In the genomic region with DNA sequence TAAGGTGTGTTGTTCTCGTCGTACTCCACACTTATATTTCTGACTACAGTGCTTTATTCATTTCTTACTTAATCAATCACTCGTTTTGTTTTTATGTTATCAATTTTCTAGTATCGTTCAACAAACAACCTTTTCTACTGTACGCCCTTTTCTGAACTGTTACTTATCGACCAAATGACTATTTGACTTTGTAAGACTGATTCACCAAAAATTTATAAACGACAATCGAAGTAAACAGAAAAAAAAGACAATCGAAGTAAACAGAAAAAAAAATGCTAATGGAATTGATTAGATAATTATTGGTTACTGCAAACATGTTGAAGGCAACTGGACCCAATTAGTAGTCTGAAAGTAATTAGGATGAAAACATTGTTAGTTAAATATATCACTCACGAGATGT, we compare ENCODE assay signal across 2 worm cellular contexts.
TF ChIP-seq lines count a peak whose summit lies in the region.

No protein-coding gene starts in this region.

TF ChIP-seq in whole organism, L3 larva, 47 proteins besides CTCF, POLR2A, EP300 and RAD21:
- peak; percentile 58 for TF ChIP-seq pha-4 (tag; optimal IDR thresholded peaks at IDR 0.05; lab: Kevin White, UChicago)
- TF ChIP-seq elt-2 (tag; optimal IDR thresholded peaks at IDR 0.05; lab: Kevin White, UChicago) = peak; percentile 4
- no peak for TF ChIP-seq nhr-28 (tag; optimal IDR thresholded peaks at IDR 0.05; lab: Kevin White, UChicago)
- no peak for TF ChIP-seq lin-39 (tag; optimal IDR thresholded peaks at IDR 0.05; lab: Kevin White, UChicago)
- TF ChIP-seq skn-1 (tag; optimal IDR thresholded peaks at IDR 0.05; lab: Kevin White, UChicago) = no peak
- TF ChIP-seq nhr-67 (tag; optimal IDR thresholded peaks at IDR 0.05; lab: Kevin White, UChicago) = no peak

TF ChIP-seq in whole organism, L4 larva, 104 proteins besides CTCF, POLR2A, EP300 and RAD21:
- TF ChIP-seq aly-2 (tag; optimal IDR thresholded peaks at IDR 0.05; lab: Kevin White, UChicago) (no peak), nhr-28 (tag; optimal IDR thresholded peaks at IDR 0.05; lab: Kevin White, UChicago) (peak; percentile 35), ceh-82 (tag; optimal IDR thresholded peaks at IDR 0.05; lab: Kevin White, UChicago) (no peak), daf-19 (GFP tag; conservative IDR thresholded peaks at IDR 0.05; lab: Robert Waterston, UW) (no peak), daf-16 (GFP tag; optimal IDR thresholded peaks at IDR 0.05; lab: Kevin White, UChicago) (no peak), daf-16 (tag; optimal IDR thresholded peaks at IDR 0.05; lab: Kevin White, UChicago) (peak; percentile 86), snpc-1.2 (GFP tag; IDR thresholded peaks at IDR 0.05; lab: Robert Waterston, UW) (no peak), ces-1 (GFP tag; optimal IDR thresholded peaks at IDR 0.05; lab: Kevin White, UChicago) (no peak)
